Fruit fly (Drosophila melanogaster) whole organism, adult: ENCODE results near the gene sgg.

ENCODE experiments used
- CG11617 ChIP-seq: fragments of 200-800 bp; sonication (Bioruptor generic); optimal IDR thresholded peaks from 2 replicates; lab custom pipeline; 2017; ENCODE audit warnings: mild to moderate bottlenecking, missing biosample characterization, missing genetic modification reagents, missing genetic modification characterization
- CG12768 ChIP-seq: fragments of 200-800 bp; sonication (Bioruptor generic); optimal IDR thresholded peaks from 2 replicates; lab custom pipeline; 2017; ENCODE audit warnings: missing biosample characterization, missing genetic modification characterization, mild to moderate bottlenecking, moderate library complexity, missing genetic modification reagents
- CG14711 ChIP-seq: fragments of 200-800 bp; sonication (Bioruptor generic); optimal IDR thresholded peaks from 2 replicates; lab custom pipeline; 2018; ENCODE audit warnings: missing biosample characterization, mild to moderate bottlenecking, missing genetic modification characterization, moderate library complexity
- CG1620 ChIP-seq: fragments of 200-800 bp; sonication (Bioruptor generic); optimal IDR thresholded peaks from 2 replicates; lab custom pipeline; 2016; ENCODE audit warnings: missing biosample characterization, missing genetic modification characterization
- CG33017 ChIP-seq: fragments of 200-800 bp; sonication (Bioruptor generic); optimal IDR thresholded peaks from 2 replicates; lab custom pipeline; 2018; ENCODE audit warnings: missing biosample characterization, mild to moderate bottlenecking, missing genetic modification characterization, moderate library complexity
- CG5204 ChIP-seq: fragments of 200-800 bp; sonication (Bioruptor generic); optimal IDR thresholded peaks from 2 replicates; lab custom pipeline; 2016; ENCODE audit warnings: missing biosample characterization, missing genetic modification characterization
- CG7045 ChIP-seq: fragments of 200-800 bp; sonication (Bioruptor generic); optimal IDR thresholded peaks from 2 replicates; lab custom pipeline; 2017; ENCODE audit warnings: missing biosample characterization, mild to moderate bottlenecking, missing genetic modification characterization
- CG7101 ChIP-seq: fragments of 200-800 bp; sonication (Bioruptor generic); optimal IDR thresholded peaks from 2 replicates; lab custom pipeline; 2018; ENCODE audit warnings: missing biosample characterization, mild to moderate bottlenecking, missing genetic modification characterization, moderate library complexity
- Clk ChIP-seq: fragments of 200-800 bp; sonication (Bioruptor generic); optimal IDR thresholded peaks from 2 replicates; lab custom pipeline; 2017; ENCODE audit warnings: missing biosample characterization, missing genetic modification characterization
- Crg-1 ChIP-seq: fragments of 200-800 bp; sonication (Bioruptor generic); optimal IDR thresholded peaks from 2 replicates; lab custom pipeline; 2016; ENCODE audit warnings: missing biosample characterization, missing genetic modification characterization
- Hr96 ChIP-seq: fragments of 200-800 bp; sonication (Bioruptor generic); optimal IDR thresholded peaks from 2 replicates; lab custom pipeline; 2016; ENCODE audit warnings: missing biosample characterization, missing genetic modification characterization
- Mnt ChIP-seq: fragments of 200-800 bp; sonication (Bioruptor generic); optimal IDR thresholded peaks from 2 replicates; lab custom pipeline; 2016; ENCODE audit warnings: missing biosample characterization, mild to moderate bottlenecking, missing genetic modification characterization
- bab1 ChIP-seq: fragments of 200-800 bp; sonication (Bioruptor generic); optimal IDR thresholded peaks from 3 replicates; lab custom pipeline; 2019; ENCODE audit warnings: missing biosample characterization, mild to moderate bottlenecking, missing genetic modification characterization, moderate library complexity
- cic ChIP-seq: fragments of 200-800 bp; sonication (Bioruptor generic); optimal IDR thresholded peaks from 2 replicates; lab custom pipeline; 2017; ENCODE audit warnings: missing biosample characterization, mild to moderate bottlenecking, missing genetic modification characterization, moderate library complexity
- cnc ChIP-seq, 2 experiments: fragments of >200 bp; optimal IDR thresholded peaks; 2 replicates each; lab custom pipeline; 2017
- kay ChIP-seq: fragments of 200-800 bp; sonication (Bioruptor generic); peaks from one replicate; lab custom pipeline; 2016; ENCODE audit warnings: missing biosample characterization, missing genetic modification characterization, borderline replicate concordance
- ovo ChIP-seq: fragments of 200-800 bp; sonication (Bioruptor generic); optimal IDR thresholded peaks from 2 replicates; lab custom pipeline; 2016; ENCODE audit warnings: missing biosample characterization, missing genetic modification characterization
- pad ChIP-seq: fragments of 200-800 bp; sonication (Bioruptor generic); optimal IDR thresholded peaks from 3 replicates; lab custom pipeline; 2017; ENCODE audit warnings: missing biosample characterization, missing genetic modification characterization, mild to moderate bottlenecking, moderate library complexity, missing genetic modification reagents
- tj ChIP-seq: fragments of 200-800 bp; sonication (Bioruptor generic); optimal IDR thresholded peaks from 3 replicates; lab custom pipeline; 2017; ENCODE audit warnings: missing biosample characterization, mild to moderate bottlenecking, missing genetic modification characterization, moderate library complexity
- toe ChIP-seq: fragments of 200-800 bp; sonication (Bioruptor generic); optimal IDR thresholded peaks from 2 replicates; lab custom pipeline; 2016; ENCODE audit warnings: missing biosample characterization, missing genetic modification characterization

The sgg gene

DNA sequence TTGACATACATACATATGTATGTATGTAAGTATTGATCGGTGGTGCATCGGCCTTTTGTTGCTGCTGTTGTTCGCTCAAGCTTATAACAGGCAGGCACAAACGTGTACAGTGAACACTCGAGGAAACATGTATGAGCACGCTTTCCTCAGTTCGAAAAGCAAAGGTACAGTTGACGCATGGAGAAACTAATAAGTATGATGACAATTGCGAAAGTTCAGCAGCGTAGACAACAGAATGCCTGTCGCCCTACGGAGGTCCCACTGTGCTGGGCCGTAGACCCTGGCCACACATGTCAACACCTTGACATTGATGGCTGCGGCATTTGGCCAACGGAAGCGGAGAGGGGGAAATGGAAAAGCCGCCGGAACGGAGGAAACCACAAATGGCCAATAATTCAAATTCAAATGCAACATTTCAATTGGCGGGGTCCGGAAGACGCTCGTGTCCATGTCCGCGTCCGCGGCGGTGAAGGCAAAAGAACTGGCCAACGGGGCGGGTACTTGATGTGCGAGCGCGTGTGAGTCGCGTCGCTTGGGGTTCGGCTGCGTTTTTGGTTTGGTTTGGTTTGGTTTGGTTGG is 74.5 kb downstream of the sgg start, which contains the start of gene CG2681:
Gene CG2681 (plus strand): TSS at position 529 of the 579 bp plus-strand sequence.
- TF ChIP-seq bab1 (no peak), CG7101 (tag; lab: Kevin White, UChicago) (peak; percentile 42), Crg-1 (GFP tag; lab: Kevin White, UChicago) (peak; percentile 9), cnc (optimal IDR thresholded peaks at IDR 0.05; lab: Kevin White, UChicago) (no peak), pad (GFP tag; lab: Kevin White, UChicago) (peak; percentile 1), Mnt (peak; percentile 44), toe (GFP tag; lab: Kevin White, UChicago) (peak; percentile 17), tj (GFP tag; lab: Kevin White, UChicago) (no peak), CG1620 (GFP tag; lab: Kevin White, UChicago) (no peak), Hr96 (GFP tag; lab: Kevin White, UChicago) (peak; percentile 18), CG11617 (GFP tag; lab: Kevin White, UChicago) (peak; percentile 7)

DNA sequence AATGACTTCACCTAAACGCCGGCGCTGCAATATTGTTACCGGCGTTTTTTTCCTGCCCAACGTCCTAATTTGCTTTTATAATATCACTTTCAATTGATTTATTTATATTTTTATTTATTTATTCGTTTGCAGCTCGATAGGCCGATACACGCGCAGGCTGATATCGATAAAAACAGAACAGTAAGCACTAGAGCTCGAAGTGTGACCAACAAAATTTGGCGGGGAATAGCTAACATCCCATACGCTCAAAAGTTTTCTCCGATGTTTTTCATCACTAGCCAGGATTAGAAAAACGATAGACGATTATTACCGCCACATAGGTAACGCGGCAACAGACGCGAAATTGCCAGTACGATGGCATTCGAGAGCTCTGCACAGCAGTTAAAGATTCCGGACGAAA is 80.0 kb downstream of the sgg start, which contains the start of the genes CG2685 and CG2694:
Gene CG2685 (minus strand): TSS at position 185 of the 400 bp plus-strand sequence.
Gene CG2694 (plus strand): TSS at position 304 of the 400 bp plus-strand sequence.
- no peak for TF ChIP-seq Crg-1 (GFP tag; lab: Kevin White, UChicago)
- no peak for TF ChIP-seq CG5204 (GFP tag; lab: Kevin White, UChicago)
- TF ChIP-seq CG11617 (GFP tag; lab: Kevin White, UChicago): no peak
- no peak for TF ChIP-seq cic (GFP tag; lab: Kevin White, UChicago)
- peak; percentile 45 for TF ChIP-seq Mnt
- TF ChIP-seq kay (GFP tag; lab: Kevin White, UChicago): no peak
- TF ChIP-seq tj (GFP tag; lab: Kevin White, UChicago): no peak
- no peak for TF ChIP-seq CG12768 (GFP tag; lab: Kevin White, UChicago)
- peak; percentile 20 for TF ChIP-seq CG7101 (tag; lab: Kevin White, UChicago)
- TF ChIP-seq ovo (GFP tag; lab: Kevin White, UChicago): no peak
- no peak for TF ChIP-seq toe (GFP tag; lab: Kevin White, UChicago)
- no peak for TF ChIP-seq CG14711 (tag; lab: Kevin White, UChicago)
- no peak for TF ChIP-seq Hr96 (GFP tag; lab: Kevin White, UChicago)
- TF ChIP-seq CG1620 (GFP tag; lab: Kevin White, UChicago): peak; percentile 0
- no peak for TF ChIP-seq CG33017 (tag; lab: Kevin White, UChicago)
- peak; percentile 20 for TF ChIP-seq bab1
- TF ChIP-seq cnc (optimal IDR thresholded peaks at IDR 0.05; lab: Kevin White, UChicago): no peak
- TF ChIP-seq pad (GFP tag; lab: Kevin White, UChicago): peak; percentile 9

DNA sequence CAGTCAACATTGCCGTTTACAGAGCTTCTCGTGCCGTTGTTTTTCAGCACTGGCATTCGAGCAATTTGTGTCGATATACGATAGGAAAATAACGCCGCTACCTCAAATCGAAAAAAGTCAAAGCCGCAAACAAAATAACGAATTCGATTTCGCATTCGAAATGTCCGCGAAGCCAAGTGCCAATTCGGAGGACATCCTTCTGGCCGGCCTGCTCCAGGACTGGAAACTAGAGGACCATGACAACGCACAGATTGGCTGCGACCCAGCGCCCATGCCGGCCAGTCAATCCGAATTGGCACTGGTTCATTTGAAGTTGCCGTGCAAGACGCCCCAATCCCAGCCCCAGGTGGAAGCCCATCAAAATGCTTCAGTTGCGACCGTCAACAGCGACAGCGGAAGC is 81.0 kb downstream of the sgg start:
- TF ChIP-seq CG33017 (tag; lab: Kevin White, UChicago) (no peak), ovo (GFP tag; lab: Kevin White, UChicago) (no peak), Clk (GFP tag; lab: Kevin White, UChicago) (no peak), Hr96 (GFP tag; lab: Kevin White, UChicago) (no peak), cic (GFP tag; lab: Kevin White, UChicago) (no peak), CG1620 (GFP tag; lab: Kevin White, UChicago) (peak; percentile 7), Mnt (no peak), cnc (optimal IDR thresholded peaks at IDR 0.05; lab: Kevin White, UChicago) (no peak), CG7045 (GFP tag; lab: Kevin White, UChicago) (no peak), CG5204 (GFP tag; lab: Kevin White, UChicago) (no peak), tj (GFP tag; lab: Kevin White, UChicago) (peak; percentile 12), bab1 (peak; percentile 90), CG14711 (tag; lab: Kevin White, UChicago) (peak; percentile 15), CG11617 (GFP tag; lab: Kevin White, UChicago) (peak; percentile 29), Crg-1 (GFP tag; lab: Kevin White, UChicago) (peak; percentile 1), pad (GFP tag; lab: Kevin White, UChicago) (peak; percentile 34), CG12768 (GFP tag; lab: Kevin White, UChicago) (no peak), kay (GFP tag; lab: Kevin White, UChicago) (no peak), toe (GFP tag; lab: Kevin White, UChicago) (no peak), CG7101 (tag; lab: Kevin White, UChicago) (no peak)

DNA sequence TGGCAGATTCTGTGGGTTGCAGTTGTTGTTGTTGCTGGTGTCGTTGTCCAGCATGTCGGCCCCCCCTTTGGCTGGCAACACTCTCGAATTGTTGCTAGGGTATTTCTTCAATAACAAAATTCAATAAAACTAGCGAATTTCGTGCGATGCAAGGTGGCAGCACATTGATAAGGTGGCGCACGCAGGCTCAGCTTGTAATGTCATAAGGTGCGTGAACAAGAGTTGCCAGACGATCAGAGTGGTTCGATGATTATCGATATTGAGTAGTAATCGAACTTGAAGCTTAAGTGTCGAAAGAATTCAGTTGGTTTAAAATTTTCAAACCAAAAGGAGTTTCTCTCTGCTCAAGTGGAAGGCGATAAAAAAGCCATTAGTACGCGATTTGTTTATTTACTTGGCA is 86.4 kb downstream of the sgg start, which contains the start of gene CG2701:
Gene CG2701 (minus strand): TSS at position 206 of the 400 bp plus-strand sequence.
- TF ChIP-seq CG1620 (GFP tag; lab: Kevin White, UChicago) (peak; percentile 19), CG12768 (GFP tag; lab: Kevin White, UChicago) (no peak), bab1 (peak; percentile 72), Mnt (peak; percentile 40)

DNA sequence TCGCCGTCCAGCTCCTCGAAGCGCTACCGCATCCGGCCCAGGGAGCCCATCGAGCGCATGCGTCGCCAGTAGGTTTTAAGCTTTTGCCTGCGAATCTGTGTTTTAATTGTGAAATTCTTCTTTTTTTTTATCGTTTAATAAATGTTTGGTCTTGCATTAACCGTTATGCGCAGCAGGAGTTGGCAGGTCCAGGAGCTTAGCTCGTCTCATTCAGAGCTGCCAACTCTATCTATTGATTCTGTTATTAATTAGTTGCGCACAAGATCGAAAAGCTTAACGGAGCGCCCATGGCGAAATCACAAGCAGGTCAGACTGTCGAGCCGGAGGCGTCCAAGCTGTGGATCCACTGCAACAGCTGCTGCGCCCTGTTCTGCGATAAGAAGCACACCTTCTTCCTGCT is 92.7 kb downstream of the sgg start, which contains the start of gene vilya:
Gene vilya (plus strand): TSS at position 259 of the 400 bp plus-strand sequence.
- TF ChIP-seq CG7045 (GFP tag; lab: Kevin White, UChicago) (no peak), CG12768 (GFP tag; lab: Kevin White, UChicago) (no peak), cic (GFP tag; lab: Kevin White, UChicago) (no peak), CG33017 (tag; lab: Kevin White, UChicago) (no peak), Clk (GFP tag; lab: Kevin White, UChicago) (no peak), toe (GFP tag; lab: Kevin White, UChicago) (no peak), CG1620 (GFP tag; lab: Kevin White, UChicago) (no peak), Mnt (no peak), cnc (optimal IDR thresholded peaks at IDR 0.05; lab: Kevin White, UChicago) (no peak), ovo (GFP tag; lab: Kevin White, UChicago) (no peak)
